Fruit fly (Drosophila melanogaster) ovary, adult (tissue): ENCODE measurements around the gene Nup154.

Source experiments
- CG17801 ChIP-seq: fragments of 200-800 bp; optimal IDR thresholded peaks from 2 replicates; lab custom pipeline; 2019; ENCODE audit warnings: missing biosample characterization, mild to moderate bottlenecking, missing genetic modification characterization, moderate library complexity; ENCODE audit not compliant: partially characterized antibody

The Nup154 gene

dm6 chr2L:10988026-10988425 lies 16.6 kb upstream of the Nup154 start:
- TF ChIP-seq CG17801 (GFP tag; lab: Kevin White, UChicago), result no peak

- peak; percentile 38 for TF ChIP-seq CG17801 (GFP tag; lab: Kevin White, UChicago)
These were observed 15.5 kb upstream of the Nup154 start, which contains the start of gene TTLL4A for dm6 chr2L:10989162-10989561. Gene TTLL4A (plus strand): TSS chr2L:10989401.

dm6 chr2L:11001376-11002122 lies 3.1 kb upstream of the Nup154 start, which contains the start of the genes aub and lectin-33A:
Gene aub (minus strand): TSS chr2L:11001476.
Gene lectin-33A (plus strand): TSS chr2L:11002072.
- no peak for TF ChIP-seq CG17801 (GFP tag; lab: Kevin White, UChicago)

- TF ChIP-seq CG17801 (GFP tag; lab: Kevin White, UChicago), result peak; percentile 84
These were observed 521 bp upstream of the Nup154 start, which contains the start of gene RpL9 for dm6 chr2L:11003925-11004673. Gene RpL9 (minus strand): TSS chr2L:11004189.

dm6 chr2L:11010999-11011398 lies 6.4 kb downstream of the Nup154 start, which contains the start of the genes Art8 and dUTPase:
Gene Art8 (minus strand): TSS chr2L:11011086.
Gene dUTPase (plus strand): TSS chr2L:11011312.
- peak; percentile 69 for TF ChIP-seq CG17801 (GFP tag; lab: Kevin White, UChicago)

- TF ChIP-seq CG17801 (GFP tag; lab: Kevin White, UChicago), result no peak
These were observed 9.5 kb downstream of the Nup154 start for dm6 chr2L:11014018-11014611.

- no peak for TF ChIP-seq CG17801 (GFP tag; lab: Kevin White, UChicago)
These were observed 10.1 kb downstream of the Nup154 start for dm6 chr2L:11014671-11015070.

dm6 chr2L:11015320-11015719 lies 10.7 kb downstream of the Nup154 start, which contains the start of gene Acp32CD:
Gene Acp32CD (plus strand): TSS chr2L:11015620.
- no peak for TF ChIP-seq CG17801 (GFP tag; lab: Kevin White, UChicago)

- no peak for TF ChIP-seq CG17801 (GFP tag; lab: Kevin White, UChicago)
These were observed 12.1 kb downstream of the Nup154 start, which contains the start of gene CG14913 for dm6 chr2L:11016695-11017094. Gene CG14913 (plus strand): TSS chr2L:11016995.

dm6 chr2L:11021606-11022005 lies 17.0 kb downstream of the Nup154 start:
- no peak for TF ChIP-seq CG17801 (GFP tag; lab: Kevin White, UChicago)

- no peak for TF ChIP-seq CG17801 (GFP tag; lab: Kevin White, UChicago)
These were observed 18.2 kb downstream of the Nup154 start for dm6 chr2L:11022804-11023203.

- TF ChIP-seq CG17801 (GFP tag; lab: Kevin White, UChicago), result no peak
These were observed 19.3 kb downstream of the Nup154 start for dm6 chr2L:11023875-11024274.

- no peak for TF ChIP-seq CG17801 (GFP tag; lab: Kevin White, UChicago)
These were observed 22.6 kb downstream of the Nup154 start for dm6 chr2L:11027213-11027612.

- TF ChIP-seq CG17801 (GFP tag; lab: Kevin White, UChicago), result no peak
These were observed 23.3 kb downstream of the Nup154 start for dm6 chr2L:11027825-11028496.
